Worm (Caenorhabditis elegans) whole organism, mixed stage, embryonic: ENCODE measurements around the gene C17F4.12.

Experiments
- M03D4.4 ChIP-seq: sonication (generic microtip); optimal IDR thresholded peaks from 2 replicates; lab custom pipeline; 2017; ENCODE audit warnings: mild to moderate bottlenecking, missing genetic modification characterization, missing compliant biosample characterization
- bed-3 ChIP-seq: fragments of 200-800 bp; sonication (Bioruptor generic); optimal IDR thresholded peaks from 3 replicates; lab custom pipeline; 2018; ENCODE audit warnings: mild to moderate bottlenecking, missing genetic modification characterization, moderate library complexity, missing compliant biosample characterization
- blmp-1 ChIP-seq: fragments of 150-350 bp; optimal IDR thresholded peaks from 2 replicates; lab custom pipeline; 2014; ENCODE audit warnings: missing biosample characterization, missing genetic modification characterization
- ceh-39 ChIP-seq: fragments of 150-350 bp; optimal IDR thresholded peaks from 2 replicates; lab custom pipeline; 2014; ENCODE audit warnings: missing biosample characterization, missing genetic modification characterization
- ceh-43 ChIP-seq: fragments of 200-800 bp; sonication (Bioruptor generic); optimal IDR thresholded peaks from 2 replicates; lab custom pipeline; 2018; ENCODE audit warnings: mild to moderate bottlenecking, missing genetic modification characterization, moderate library complexity, missing compliant biosample characterization
- ceh-83 ChIP-seq: fragments of 200-800 bp; sonication (Bioruptor generic); optimal IDR thresholded peaks from 2 replicates; lab custom pipeline; 2018; ENCODE audit warnings: mild to moderate bottlenecking, missing genetic modification characterization, missing compliant biosample characterization
- cnd-1 ChIP-seq: fragments of 200-800 bp; sonication (Bioruptor generic); optimal IDR thresholded peaks from 2 replicates; lab custom pipeline; 2018; ENCODE audit warnings: mild to moderate bottlenecking, missing genetic modification characterization, missing compliant biosample characterization
- drap-1 ChIP-seq: fragments of 200-800 bp; sonication (Bioruptor generic); optimal IDR thresholded peaks from 3 replicates; lab custom pipeline; 2018; ENCODE audit warnings: mild to moderate bottlenecking, missing genetic modification characterization, missing compliant biosample characterization
- elt-1 ChIP-seq: sonication (generic microtip); optimal IDR thresholded peaks from 2 replicates; lab custom pipeline; 2017; ENCODE audit warnings: missing genetic modification characterization, mild to moderate bottlenecking, missing compliant biosample characterization, antibody characterized with exemption, moderate library complexity, borderline replicate concordance; ENCODE audit not compliant: insufficient read depth
- flh-1 ChIP-seq: fragments of 200-800 bp; sonication (Bioruptor generic); optimal IDR thresholded peaks from 2 replicates; lab custom pipeline; 2018; ENCODE audit warnings: mild to moderate bottlenecking, missing genetic modification characterization, moderate library complexity, missing compliant biosample characterization
- hlh-1 ChIP-seq: fragments of 150-350 bp; optimal IDR thresholded peaks from 2 replicates; lab custom pipeline; 2014; ENCODE audit warnings: missing biosample characterization, missing genetic modification reagents, missing genetic modification characterization
- lin-32 ChIP-seq: fragments of 200-800 bp; sonication (Bioruptor generic); optimal IDR thresholded peaks from 2 replicates; lab custom pipeline; 2018; ENCODE audit warnings: mild to moderate bottlenecking, missing genetic modification characterization, missing compliant biosample characterization
- lsy-2 ChIP-seq: fragments of 150-350 bp; optimal IDR thresholded peaks from 2 replicates; lab custom pipeline; 2014; ENCODE audit warnings: missing biosample characterization, missing genetic modification characterization
- mab-5 ChIP-seq: fragments of 150-350 bp; optimal IDR thresholded peaks from 2 replicates; lab custom pipeline; 2014; ENCODE audit warnings: missing biosample characterization, missing genetic modification characterization
- mep-1 ChIP-seq: fragments of 150-350 bp; optimal IDR thresholded peaks from 2 replicates; lab custom pipeline; 2017; ENCODE audit warnings: missing biosample characterization, missing genetic modification reagents, missing genetic modification characterization, inconsistent platforms
- mls-2 ChIP-seq: sonication (generic microtip); optimal IDR thresholded peaks from 2 replicates; lab custom pipeline; 2016; ENCODE audit warnings: mild to moderate bottlenecking, missing genetic modification characterization, moderate library complexity, missing compliant biosample characterization
- nhr-2 ChIP-seq: fragments of 150-350 bp; optimal IDR thresholded peaks from 2 replicates; lab custom pipeline; 2014; ENCODE audit warnings: missing biosample characterization, missing genetic modification characterization
- nhr-237 ChIP-seq: fragments of 150-350 bp; optimal IDR thresholded peaks from 2 replicates; lab custom pipeline; 2014; ENCODE audit warnings: missing biosample characterization, missing genetic modification characterization
- nhr-28 ChIP-seq: fragments of 150-350 bp; optimal IDR thresholded peaks from 2 replicates; lab custom pipeline; 2014; ENCODE audit warnings: missing biosample characterization, missing genetic modification characterization
- nhr-76 ChIP-seq: sonication (generic microtip); optimal IDR thresholded peaks from 2 replicates; lab custom pipeline; 2017; ENCODE audit warnings: missing biosample characterization, missing genetic modification characterization
- pha-4 ChIP-seq: fragments of 150-350 bp; optimal IDR thresholded peaks from 2 replicates; lab custom pipeline; 2018; ENCODE audit warnings: missing biosample characterization, missing genetic modification reagents, missing genetic modification characterization
- sem-2 ChIP-seq: fragments of 200-800 bp; sonication (Bioruptor generic); optimal IDR thresholded peaks from 2 replicates; lab custom pipeline; 2018; ENCODE audit warnings: mild to moderate bottlenecking, missing genetic modification characterization, missing compliant biosample characterization
- snpc-4 ChIP-seq: fragments of 150-350 bp; optimal IDR thresholded peaks from 2 replicates; lab custom pipeline; 2014; ENCODE audit warnings: missing biosample characterization, missing genetic modification characterization
- sptf-1 ChIP-seq: sonication (generic microtip); optimal IDR thresholded peaks from 2 replicates; lab custom pipeline; 2017; ENCODE audit warnings: mild to moderate bottlenecking, missing genetic modification characterization, moderate library complexity, missing compliant biosample characterization
- tbx-8 ChIP-seq: fragments of 200-800 bp; sonication (Bioruptor generic); optimal IDR thresholded peaks from 2 replicates; lab custom pipeline; 2018; ENCODE audit warnings: mild to moderate bottlenecking, missing genetic modification characterization, moderate library complexity, missing compliant biosample characterization
- unc-120 ChIP-seq: sonication (generic microtip); optimal IDR thresholded peaks from 2 replicates; lab custom pipeline; 2017; ENCODE audit warnings: missing genetic modification characterization, missing compliant biosample characterization; ENCODE audit not compliant: poor library complexity, severe bottlenecking
- unc-39 ChIP-seq: fragments of 150-350 bp; optimal IDR thresholded peaks from 2 replicates; lab custom pipeline; 2014; ENCODE audit warnings: missing biosample characterization, missing genetic modification characterization
- unc-62 ChIP-seq: fragments of 150-350 bp; optimal IDR thresholded peaks from 2 replicates; lab custom pipeline; 2014; ENCODE audit warnings: missing biosample characterization, missing genetic modification reagents, missing genetic modification characterization
- zip-8 ChIP-seq: fragments of 150-350 bp; optimal IDR thresholded peaks from 2 replicates; lab custom pipeline; 2014; ENCODE audit warnings: missing biosample characterization, missing genetic modification characterization
- ztf-11 ChIP-seq: fragments of 150-350 bp; optimal IDR thresholded peaks from 2 replicates; lab custom pipeline; 2014; ENCODE audit warnings: missing biosample characterization, missing genetic modification characterization

C17F4.12 gene

ce11 chrII:3210365-3210764, 33.6 kb downstream of the C17F4.12 start, which contains the start of gene ZC239.5:
Gene ZC239.5, plus strand, starts transcription at chrII:3210665.
- TF ChIP-seq drap-1 (GFP tag; lab: Kevin White, UChicago) (no peak), M03D4.4 (no peak), bed-3 (GFP tag; lab: Kevin White, UChicago) (no peak), cnd-1 (tag; lab: Kevin White, UChicago) (no peak), pha-4 (tag; lab: Kevin White, UChicago) (no peak), unc-39 (tag; lab: Kevin White, UChicago) (no peak), hlh-1 (tag; lab: Kevin White, UChicago) (no peak), mep-1 (no peak), ceh-83 (GFP tag; lab: Kevin White, UChicago) (no peak), nhr-2 (tag; lab: Kevin White, UChicago) (no peak), mab-5 (tag; lab: Kevin White, UChicago) (no peak), lsy-2 (tag; lab: Kevin White, UChicago) (no peak)

DNA sequence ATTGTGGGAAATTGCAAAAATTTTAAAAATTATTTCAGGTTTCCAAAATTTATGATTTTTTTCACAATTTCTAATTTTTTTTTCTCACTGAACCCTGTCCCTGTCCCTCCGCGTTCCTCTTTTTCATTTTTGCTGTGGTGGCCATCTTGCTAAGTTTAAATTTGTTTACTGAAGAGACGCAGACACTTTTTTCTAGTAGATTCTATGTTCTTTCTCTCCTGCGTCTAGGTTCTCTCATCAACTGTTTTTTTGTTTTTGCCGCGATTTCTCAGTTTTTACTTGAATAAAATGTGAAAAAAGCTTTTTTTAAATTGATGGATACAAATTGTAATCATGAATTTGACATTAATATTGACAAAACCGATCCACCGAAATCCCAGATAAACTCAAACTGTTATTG, 34.7 kb downstream of the C17F4.12 start, which contains the start of gene ZC239.6:
ZC239.6 (plus strand) TSS at position 381 of the 400 bp plus-strand sequence.
- TF ChIP-seq bed-3 (GFP tag; lab: Kevin White, UChicago): no peak
- no peak for TF ChIP-seq drap-1 (GFP tag; lab: Kevin White, UChicago)
- no peak for TF ChIP-seq nhr-2 (tag; lab: Kevin White, UChicago)
- no peak for TF ChIP-seq zip-8
- no peak for TF ChIP-seq sem-2 (GFP tag; lab: Kevin White, UChicago)
- no peak for TF ChIP-seq M03D4.4
- no peak for TF ChIP-seq mls-2 (tag; lab: Kevin White, UChicago)
- TF ChIP-seq snpc-4 (tag; lab: Kevin White, UChicago): no peak
- no peak for TF ChIP-seq lin-32 (GFP tag; lab: Kevin White, UChicago)
- no peak for TF ChIP-seq nhr-237 (tag; lab: Kevin White, UChicago)
- no peak for TF ChIP-seq hlh-1 (tag; lab: Kevin White, UChicago)
- no peak for TF ChIP-seq nhr-28 (tag; lab: Kevin White, UChicago)
- no peak for TF ChIP-seq unc-62
- TF ChIP-seq ceh-43 (GFP tag; lab: Kevin White, UChicago): no peak
- TF ChIP-seq cnd-1 (tag; lab: Kevin White, UChicago): no peak

DNA sequence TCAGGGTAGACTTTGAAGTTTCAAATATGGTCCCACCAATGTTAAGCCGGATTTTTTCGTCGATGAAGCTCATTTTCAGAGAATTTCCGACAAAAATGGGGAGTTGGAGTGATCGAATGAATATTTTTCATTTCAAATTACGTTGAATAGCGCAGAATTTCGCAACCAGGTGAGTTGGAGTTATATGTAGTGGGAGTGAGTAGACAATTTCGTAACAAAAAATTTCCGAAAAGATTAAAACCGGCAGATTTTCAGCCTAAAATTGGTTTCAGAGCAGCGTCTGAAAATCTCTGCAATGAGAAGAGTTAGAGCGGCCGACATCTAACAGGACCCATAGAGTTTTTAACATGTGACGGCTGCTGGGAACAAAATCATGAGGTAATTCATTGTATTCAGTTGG, 35.3 kb downstream of the C17F4.12 start, which contains the start of gene sdz-35:
sdz-35 (minus strand) TSS at position 101 of the 400 bp plus-strand sequence.
- TF ChIP-seq sptf-1 (no peak), zip-8 (no peak), unc-62 (no peak), ceh-39 (tag; lab: Kevin White, UChicago) (no peak), ztf-11 (tag; lab: Kevin White, UChicago) (no peak), bed-3 (GFP tag; lab: Kevin White, UChicago) (no peak), elt-1 (tag; lab: Kevin White, UChicago) (no peak), pha-4 (tag; lab: Kevin White, UChicago) (no peak), mls-2 (tag; lab: Kevin White, UChicago) (no peak), lsy-2 (tag; lab: Kevin White, UChicago) (no peak), nhr-237 (tag; lab: Kevin White, UChicago) (no peak), ceh-43 (GFP tag; lab: Kevin White, UChicago) (no peak), tbx-8 (GFP tag; lab: Kevin White, UChicago) (no peak), flh-1 (no peak), unc-39 (tag; lab: Kevin White, UChicago) (no peak), snpc-4 (tag; lab: Kevin White, UChicago) (no peak), lin-32 (GFP tag; lab: Kevin White, UChicago) (no peak), sem-2 (GFP tag; lab: Kevin White, UChicago) (no peak), M03D4.4 (no peak)

DNA sequence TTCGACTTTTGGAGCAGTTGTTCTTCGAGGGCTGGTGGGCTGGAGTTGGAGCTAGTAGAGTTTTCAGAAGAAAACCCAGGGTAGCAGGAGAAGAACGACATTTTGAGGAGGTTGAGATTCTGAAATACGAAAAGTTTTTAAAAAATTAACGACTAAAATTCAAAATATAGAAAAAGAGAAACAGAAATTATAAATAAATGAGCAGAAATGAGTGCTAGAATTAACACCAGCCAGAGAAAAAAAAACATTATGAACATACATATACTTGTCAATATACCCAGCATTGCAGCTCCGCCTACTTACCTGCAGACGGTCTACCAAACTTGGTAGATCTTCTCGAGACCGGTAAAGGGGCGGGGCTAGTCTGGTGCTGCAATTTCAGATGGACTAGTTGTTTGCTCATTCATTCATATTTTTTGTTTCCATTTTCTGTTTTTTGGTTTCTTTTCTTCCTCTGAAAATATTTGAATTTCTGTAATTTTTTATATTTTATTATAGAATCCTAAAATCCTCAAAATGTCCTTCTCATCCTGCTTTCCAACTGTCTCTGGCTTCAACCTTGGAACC, 37.5 kb downstream of the C17F4.12 start, which contains the start of the genes ZC239.20 and ZC239.21:
ZC239.20 (minus strand) TSS at position 101 of the 567 bp plus-strand sequence.
ZC239.21 (plus strand) TSS at position 517 of the 567 bp plus-strand sequence.
- TF ChIP-seq unc-62: no peak
- TF ChIP-seq ceh-43 (GFP tag; lab: Kevin White, UChicago): no peak
- TF ChIP-seq unc-120 (tag; lab: Kevin White, UChicago): no peak
- no peak for TF ChIP-seq lin-32 (GFP tag; lab: Kevin White, UChicago)
- TF ChIP-seq sptf-1: no peak
- TF ChIP-seq nhr-76 (tag; lab: Kevin White, UChicago): no peak
- TF ChIP-seq cnd-1 (tag; lab: Kevin White, UChicago): no peak
- TF ChIP-seq sem-2 (GFP tag; lab: Kevin White, UChicago): no peak
- TF ChIP-seq mab-5 (tag; lab: Kevin White, UChicago): no peak
- TF ChIP-seq lsy-2 (tag; lab: Kevin White, UChicago): no peak
- TF ChIP-seq bed-3 (GFP tag; lab: Kevin White, UChicago): no peak
- TF ChIP-seq nhr-28 (tag; lab: Kevin White, UChicago): no peak
- TF ChIP-seq blmp-1 (tag; lab: Kevin White, UChicago): no peak
- TF ChIP-seq drap-1 (GFP tag; lab: Kevin White, UChicago): no peak
- TF ChIP-seq mls-2 (tag; lab: Kevin White, UChicago): no peak
- no peak for TF ChIP-seq pha-4 (tag; lab: Kevin White, UChicago)
